Comparison of ENCODE assay signal across 2 worm cellular contexts in the genomic region with DNA sequence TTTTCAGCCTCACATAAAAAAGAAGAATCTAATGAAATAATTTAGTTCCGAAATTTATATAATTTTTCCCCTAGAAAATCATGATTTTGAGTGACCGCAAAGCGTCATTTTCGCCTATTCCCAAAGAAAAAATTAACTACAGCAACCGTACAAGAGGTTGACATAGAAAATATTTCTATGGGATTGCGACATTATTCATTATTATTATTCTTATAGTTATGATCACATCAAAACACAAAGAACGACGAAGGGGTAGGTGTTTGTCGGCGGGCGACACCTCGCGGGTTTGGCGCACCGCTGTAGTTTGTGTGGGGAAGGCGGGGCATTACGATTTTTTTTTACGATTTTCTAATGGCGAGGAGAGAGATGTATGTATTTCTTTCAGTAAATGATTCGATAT.
A peak's percentile ranks its signal among the peaks of the same experiment; 100 is the strongest.
TF ChIP-seq lines count a peak whose summit lies in the region.

No protein-coding gene starts in this region.

TF ChIP-seq in whole organism, L1 larva, 84 proteins besides CTCF, POLR2A, EP300 and RAD21 (continued from another document):
- TF ChIP-seq rnt-1 (tag; optimal IDR thresholded peaks at IDR 0.05; lab: Kevin White, UChicago) (no peak), efl-1 (optimal IDR thresholded peaks at IDR 0.05; lab: Kevin White, UChicago) (no peak), efl-1 (GFP tag; optimal IDR thresholded peaks at IDR 0.05 in 1 of 2; lab: Kevin White, UChicago) (no peak), egl-13 (tag; optimal IDR thresholded peaks at IDR 0.05; lab: Kevin White, UChicago) (no peak), ceh-88 (GFP tag; IDR thresholded peaks at IDR 0.05; lab: Robert Waterston, UW) (no peak), sptf-1 (tag; optimal IDR thresholded peaks at IDR 0.05; lab: Kevin White, UChicago) (no peak), swsn-7 (tag; optimal IDR thresholded peaks at IDR 0.05; lab: Kevin White, UChicago) (no peak)

TF ChIP-seq in whole organism, young adult, 124 proteins besides CTCF, POLR2A, EP300 and RAD21 (continued from another document):
- no peak for TF ChIP-seq ama-1 (optimal IDR thresholded peaks at IDR 0.05; lab: Kevin White, UChicago)
- TF ChIP-seq ama-1 (GFP tag; optimal IDR thresholded peaks at IDR 0.05; lab: Kevin White, UChicago): no peak
- no peak for TF ChIP-seq egl-44 (GFP tag; IDR thresholded peaks at IDR 0.05; lab: Robert Waterston, UW)
- TF ChIP-seq madf-10 (tag; optimal IDR thresholded peaks at IDR 0.05; lab: Kevin White, UChicago): no peak
- TF ChIP-seq pha-4 (tag; optimal IDR thresholded peaks at IDR 0.05; lab: Kevin White, UChicago): no peak
- no peak for TF ChIP-seq sdz-38 (tag; optimal IDR thresholded peaks at IDR 0.05; lab: Kevin White, UChicago)
- no peak for TF ChIP-seq lin-40 (tag; optimal IDR thresholded peaks at IDR 0.05; lab: Kevin White, UChicago)
- no peak for TF ChIP-seq ztf-25 (GFP tag; IDR thresholded peaks at IDR 0.05; lab: Robert Waterston, UW)
- TF ChIP-seq ceh-91 (GFP tag; IDR thresholded peaks at IDR 0.05; lab: Robert Waterston, UW): no peak
- no peak for TF ChIP-seq F52B5.7 (tag; optimal IDR thresholded peaks at IDR 0.05; lab: Kevin White, UChicago)
- no peak for TF ChIP-seq hlh-26 (GFP tag; conservative IDR thresholded peaks at IDR 0.05; lab: Robert Waterston, UW)
- TF ChIP-seq nfyb-1 (GFP tag; IDR thresholded peaks at IDR 0.05; lab: Robert Waterston, UW): no peak
- TF ChIP-seq snpc-3.4 (tag; optimal IDR thresholded peaks at IDR 0.05; lab: Kevin White, UChicago): peak; percentile 96
- TF ChIP-seq mel-28 (tag; optimal IDR thresholded peaks at IDR 0.05; lab: Kevin White, UChicago; ENCODE audit: borderline replicate concordance): no peak
- no peak for TF ChIP-seq ztf-22 (GFP tag; optimal IDR thresholded peaks at IDR 0.05; lab: Kevin White, UChicago)
- TF ChIP-seq attf-5 (GFP tag; optimal IDR thresholded peaks at IDR 0.05; lab: Kevin White, UChicago): no peak
- TF ChIP-seq cebp-1 (GFP tag; IDR thresholded peaks at IDR 0.05; lab: Robert Waterston, UW): no peak
- TF ChIP-seq cebp-1 (tag; optimal IDR thresholded peaks at IDR 0.05; lab: Kevin White, UChicago): no peak
- TF ChIP-seq F22D6.2 (tag; optimal IDR thresholded peaks at IDR 0.05; lab: Kevin White, UChicago): no peak
- no peak for TF ChIP-seq somi-1 (GFP tag; optimal IDR thresholded peaks at IDR 0.05; lab: Kevin White, UChicago)
- no peak for TF ChIP-seq F57A8.1 (GFP tag; optimal IDR thresholded peaks at IDR 0.05; lab: Kevin White, UChicago)
- no peak for TF ChIP-seq efl-1 (GFP tag; optimal IDR thresholded peaks at IDR 0.05; lab: Kevin White, UChicago)
- TF ChIP-seq bed-1 (GFP tag; IDR thresholded peaks at IDR 0.05; lab: Robert Waterston, UW): no peak
- TF ChIP-seq D2030.7 (GFP tag; IDR thresholded peaks at IDR 0.05; lab: Robert Waterston, UW): peak; percentile 59; the same call in 1 of the 2 replicates
- no peak for TF ChIP-seq nhr-80 (tag; optimal IDR thresholded peaks at IDR 0.05; lab: Kevin White, UChicago)
- TF ChIP-seq lir-1 (GFP tag; conservative IDR thresholded peaks at IDR 0.05; lab: Robert Waterston, UW): no peak
- no peak for TF ChIP-seq athp-1 (tag; optimal IDR thresholded peaks at IDR 0.05; lab: Kevin White, UChicago)
- no peak for TF ChIP-seq sea-2 (GFP tag; IDR thresholded peaks at IDR 0.05; lab: Robert Waterston, UW)
- no peak for TF ChIP-seq Y79H2A.3 (GFP tag; conservative IDR thresholded peaks at IDR 0.05; lab: Robert Waterston, UW)
- no peak for TF ChIP-seq F49E8.2 (tag; optimal IDR thresholded peaks at IDR 0.05; lab: Kevin White, UChicago; ENCODE audit: insufficient read depth)
- TF ChIP-seq dpl-1 (GFP tag; optimal IDR thresholded peaks at IDR 0.05; lab: Kevin White, UChicago): no peak
- TF ChIP-seq ccch-3 (GFP tag; optimal IDR thresholded peaks at IDR 0.05; lab: Kevin White, UChicago): no peak
- no peak for TF ChIP-seq mxl-1 (tag; optimal IDR thresholded peaks at IDR 0.05; lab: Kevin White, UChicago)
- TF ChIP-seq Y67H2A.10 (GFP tag; conservative IDR thresholded peaks at IDR 0.05; lab: Robert Waterston, UW): no peak
- no peak for TF ChIP-seq hmg-20 (GFP tag; IDR thresholded peaks at IDR 0.05; lab: Robert Waterston, UW)
- no peak for TF ChIP-seq mcd-1 (GFP tag; IDR thresholded peaks at IDR 0.05; lab: Robert Waterston, UW)
- TF ChIP-seq xnd-1 (tag; optimal IDR thresholded peaks at IDR 0.05; lab: Kevin White, UChicago): no peak
- TF ChIP-seq attf-6 (GFP tag; IDR thresholded peaks at IDR 0.05; lab: Robert Waterston, UW): peak; percentile 75
- no peak for TF ChIP-seq nfya-1 (tag; optimal IDR thresholded peaks at IDR 0.05; lab: Kevin White, UChicago; ENCODE audit: borderline replicate concordance, insufficient read depth)
- no peak for TF ChIP-seq C06A6.2 (GFP tag; conservative IDR thresholded peaks at IDR 0.05; lab: Robert Waterston, UW)
- no peak for TF ChIP-seq B0261.1 (tag; optimal IDR thresholded peaks at IDR 0.05; lab: Kevin White, UChicago)
- no peak for TF ChIP-seq K12H6.12 (tag; optimal IDR thresholded peaks at IDR 0.05; lab: Kevin White, UChicago)
- no peak for TF ChIP-seq dpff-1 (tag; optimal IDR thresholded peaks at IDR 0.05; lab: Kevin White, UChicago)
- no peak for TF ChIP-seq ztf-28 (GFP tag; IDR thresholded peaks at IDR 0.05; lab: Robert Waterston, UW)
- TF ChIP-seq madf-6 (GFP tag; IDR thresholded peaks at IDR 0.05; lab: Robert Waterston, UW): peak; percentile 62; the same call in 1 of the 2 replicates
- TF ChIP-seq ceh-100 (GFP tag; IDR thresholded peaks at IDR 0.05; lab: Robert Waterston, UW): no peak
- TF ChIP-seq F23B12.7 (tag; optimal IDR thresholded peaks at IDR 0.05; lab: Kevin White, UChicago; ENCODE audit: insufficient read depth): no peak
- no peak for TF ChIP-seq ceh-79 (tag; optimal IDR thresholded peaks at IDR 0.05; lab: Kevin White, UChicago)
- TF ChIP-seq egrh-3 (GFP tag; IDR thresholded peaks at IDR 0.05; lab: Robert Waterston, UW): no peak
- no peak for TF ChIP-seq madf-8 (GFP tag; conservative IDR thresholded peaks at IDR 0.05; lab: Robert Waterston, UW)
- TF ChIP-seq B0019.2 (GFP tag; conservative IDR thresholded peaks at IDR 0.05; lab: Robert Waterston, UW): no peak
- peak; percentile 77; the same call in 1 of the 2 replicates for TF ChIP-seq hmg-1.2 (GFP tag; IDR thresholded peaks at IDR 0.05; lab: Robert Waterston, UW)
- no peak for TF ChIP-seq Y53F4B.3 (GFP tag; IDR thresholded peaks at IDR 0.05; lab: Robert Waterston, UW)
- peak; percentile 42 for TF ChIP-seq pbrm-1 (GFP tag; IDR thresholded peaks at IDR 0.05; lab: Robert Waterston, UW)
- no peak for TF ChIP-seq gei-17 (GFP tag; optimal IDR thresholded peaks at IDR 0.05; lab: Kevin White, UChicago)
- no peak for TF ChIP-seq B0035.1 (tag; optimal IDR thresholded peaks at IDR 0.05; lab: Kevin White, UChicago)
- no peak for TF ChIP-seq F55B11.4 (tag; optimal IDR thresholded peaks at IDR 0.05; lab: Kevin White, UChicago; ENCODE audit: borderline replicate concordance, insufficient read depth)
- TF ChIP-seq ets-4 (GFP tag; optimal IDR thresholded peaks at IDR 0.05; lab: Kevin White, UChicago): no peak
- no peak for TF ChIP-seq bed-2 (GFP tag; IDR thresholded peaks at IDR 0.05; lab: Robert Waterston, UW)
- peak; percentile 52; the same call in 1 of the 2 replicates for TF ChIP-seq aptf-2 (GFP tag; conservative IDR thresholded peaks at IDR 0.05; lab: Robert Waterston, UW)
- TF ChIP-seq let-607 (tag; optimal IDR thresholded peaks at IDR 0.05; lab: Kevin White, UChicago): no peak
